Worm (Caenorhabditis elegans) whole organism, mixed stage, embryonic: ENCODE data around the gene C03H5.4.
A peak's percentile ranks its signal among the peaks of the same experiment; 100 is the strongest.

ENCODE experiments used
- M03D4.4 ChIP-seq: sonication (generic microtip); optimal IDR thresholded peaks from 2 replicates; lab custom pipeline; 2017; ENCODE audit warnings: mild to moderate bottlenecking, missing genetic modification characterization, missing compliant biosample characterization
- bed-3 ChIP-seq: fragments of 200-800 bp; sonication (Bioruptor generic); optimal IDR thresholded peaks from 3 replicates; lab custom pipeline; 2018; ENCODE audit warnings: mild to moderate bottlenecking, missing genetic modification characterization, moderate library complexity, missing compliant biosample characterization
- ceh-39 ChIP-seq: fragments of 150-350 bp; optimal IDR thresholded peaks from 2 replicates; lab custom pipeline; 2014; ENCODE audit warnings: missing biosample characterization, missing genetic modification characterization
- ceh-43 ChIP-seq: fragments of 200-800 bp; sonication (Bioruptor generic); optimal IDR thresholded peaks from 2 replicates; lab custom pipeline; 2018; ENCODE audit warnings: mild to moderate bottlenecking, missing genetic modification characterization, moderate library complexity, missing compliant biosample characterization
- ceh-83 ChIP-seq: fragments of 200-800 bp; sonication (Bioruptor generic); optimal IDR thresholded peaks from 2 replicates; lab custom pipeline; 2018; ENCODE audit warnings: mild to moderate bottlenecking, missing genetic modification characterization, missing compliant biosample characterization
- ces-1 ChIP-seq: fragments of 150-350 bp; optimal IDR thresholded peaks from 2 replicates; lab custom pipeline; 2014; ENCODE audit warnings: missing biosample characterization, missing genetic modification reagents, missing genetic modification characterization
- cnd-1 ChIP-seq: fragments of 200-800 bp; sonication (Bioruptor generic); optimal IDR thresholded peaks from 2 replicates; lab custom pipeline; 2018; ENCODE audit warnings: mild to moderate bottlenecking, missing genetic modification characterization, missing compliant biosample characterization
- drap-1 ChIP-seq: fragments of 200-800 bp; sonication (Bioruptor generic); optimal IDR thresholded peaks from 3 replicates; lab custom pipeline; 2018; ENCODE audit warnings: mild to moderate bottlenecking, missing genetic modification characterization, missing compliant biosample characterization
- elt-1 ChIP-seq: sonication (generic microtip); optimal IDR thresholded peaks from 2 replicates; lab custom pipeline; 2017; ENCODE audit warnings: missing genetic modification characterization, mild to moderate bottlenecking, missing compliant biosample characterization, antibody characterized with exemption, moderate library complexity, borderline replicate concordance; ENCODE audit not compliant: insufficient read depth
- elt-3 ChIP-seq: fragments of 150-350 bp; optimal IDR thresholded peaks from 2 replicates; lab custom pipeline; 2014; ENCODE audit warnings: missing biosample characterization, missing genetic modification characterization
- flh-1 ChIP-seq: fragments of 200-800 bp; sonication (Bioruptor generic); optimal IDR thresholded peaks from 2 replicates; lab custom pipeline; 2018; ENCODE audit warnings: mild to moderate bottlenecking, missing genetic modification characterization, moderate library complexity, missing compliant biosample characterization
- ham-2 ChIP-seq: fragments of 200-800 bp; sonication (Bioruptor generic); optimal IDR thresholded peaks from 2 replicates; lab custom pipeline; 2018; ENCODE audit warnings: mild to moderate bottlenecking, missing genetic modification characterization, missing compliant biosample characterization
- hlh-1 ChIP-seq: fragments of 150-350 bp; optimal IDR thresholded peaks from 2 replicates; lab custom pipeline; 2014; ENCODE audit warnings: missing biosample characterization, missing genetic modification reagents, missing genetic modification characterization
- lin-13 ChIP-seq: fragments of 150-350 bp; optimal IDR thresholded peaks from 2 replicates; lab custom pipeline; 2014; ENCODE audit warnings: missing biosample characterization, missing genetic modification characterization
- lin-32 ChIP-seq: fragments of 200-800 bp; sonication (Bioruptor generic); optimal IDR thresholded peaks from 2 replicates; lab custom pipeline; 2018; ENCODE audit warnings: mild to moderate bottlenecking, missing genetic modification characterization, missing compliant biosample characterization
- lsy-2 ChIP-seq: fragments of 150-350 bp; optimal IDR thresholded peaks from 2 replicates; lab custom pipeline; 2014; ENCODE audit warnings: missing biosample characterization, missing genetic modification characterization
- mab-5 ChIP-seq: fragments of 150-350 bp; optimal IDR thresholded peaks from 2 replicates; lab custom pipeline; 2014; ENCODE audit warnings: missing biosample characterization, missing genetic modification characterization
- mep-1 ChIP-seq: fragments of 150-350 bp; optimal IDR thresholded peaks from 2 replicates; lab custom pipeline; 2017; ENCODE audit warnings: missing biosample characterization, missing genetic modification reagents, missing genetic modification characterization, inconsistent platforms
- mls-2 ChIP-seq: sonication (generic microtip); optimal IDR thresholded peaks from 2 replicates; lab custom pipeline; 2016; ENCODE audit warnings: mild to moderate bottlenecking, missing genetic modification characterization, moderate library complexity, missing compliant biosample characterization
- nhr-12 ChIP-seq: fragments of 150-350 bp; optimal IDR thresholded peaks from 2 replicates; lab custom pipeline; 2014; ENCODE audit warnings: missing biosample characterization, missing genetic modification characterization
- nhr-2 ChIP-seq: fragments of 150-350 bp; optimal IDR thresholded peaks from 2 replicates; lab custom pipeline; 2014; ENCODE audit warnings: missing biosample characterization, missing genetic modification characterization
- nhr-237 ChIP-seq: fragments of 150-350 bp; optimal IDR thresholded peaks from 2 replicates; lab custom pipeline; 2014; ENCODE audit warnings: missing biosample characterization, missing genetic modification characterization
- nhr-28 ChIP-seq: fragments of 150-350 bp; optimal IDR thresholded peaks from 2 replicates; lab custom pipeline; 2014; ENCODE audit warnings: missing biosample characterization, missing genetic modification characterization
- nhr-76 ChIP-seq: sonication (generic microtip); optimal IDR thresholded peaks from 2 replicates; lab custom pipeline; 2017; ENCODE audit warnings: missing biosample characterization, missing genetic modification characterization
- pha-4 ChIP-seq: fragments of 150-350 bp; optimal IDR thresholded peaks from 2 replicates; lab custom pipeline; 2018; ENCODE audit warnings: missing biosample characterization, missing genetic modification reagents, missing genetic modification characterization
- sem-2 ChIP-seq: fragments of 200-800 bp; sonication (Bioruptor generic); optimal IDR thresholded peaks from 2 replicates; lab custom pipeline; 2018; ENCODE audit warnings: mild to moderate bottlenecking, missing genetic modification characterization, missing compliant biosample characterization
- snpc-4 ChIP-seq: fragments of 150-350 bp; optimal IDR thresholded peaks from 2 replicates; lab custom pipeline; 2014; ENCODE audit warnings: missing biosample characterization, missing genetic modification characterization
- sptf-1 ChIP-seq: sonication (generic microtip); optimal IDR thresholded peaks from 2 replicates; lab custom pipeline; 2017; ENCODE audit warnings: mild to moderate bottlenecking, missing genetic modification characterization, moderate library complexity, missing compliant biosample characterization
- tbx-8 ChIP-seq: fragments of 200-800 bp; sonication (Bioruptor generic); optimal IDR thresholded peaks from 2 replicates; lab custom pipeline; 2018; ENCODE audit warnings: mild to moderate bottlenecking, missing genetic modification characterization, moderate library complexity, missing compliant biosample characterization
- unc-120 ChIP-seq: sonication (generic microtip); optimal IDR thresholded peaks from 2 replicates; lab custom pipeline; 2017; ENCODE audit warnings: missing genetic modification characterization, missing compliant biosample characterization; ENCODE audit not compliant: poor library complexity, severe bottlenecking
- unc-39 ChIP-seq: fragments of 150-350 bp; optimal IDR thresholded peaks from 2 replicates; lab custom pipeline; 2014; ENCODE audit warnings: missing biosample characterization, missing genetic modification characterization
- zip-8 ChIP-seq: fragments of 150-350 bp; optimal IDR thresholded peaks from 2 replicates; lab custom pipeline; 2014; ENCODE audit warnings: missing biosample characterization, missing genetic modification characterization
- ztf-11 ChIP-seq: fragments of 150-350 bp; optimal IDR thresholded peaks from 2 replicates; lab custom pipeline; 2014; ENCODE audit warnings: missing biosample characterization, missing genetic modification characterization

The C03H5.4 gene

ce11 chrII:410832-411231 lies 35.8 kb downstream of the C03H5.4 start, which contains the start of the genes dnsn-1 and C24H12.4 (continued):
- TF ChIP-seq zip-8 (tag; lab: Kevin White, UChicago) (no peak), pha-4 (tag; lab: Kevin White, UChicago) (peak; percentile 72), nhr-28 (no peak), bed-3 (no peak), ces-1 (GFP tag; lab: Kevin White, UChicago) (peak; percentile 73), nhr-76 (tag; lab: Kevin White, UChicago) (no peak), lin-13 (tag; lab: Kevin White, UChicago) (peak; percentile 84), lsy-2 (peak; percentile 81), lin-32 (GFP tag; lab: Kevin White, UChicago) (no peak), ztf-11 (tag; lab: Kevin White, UChicago) (no peak), nhr-2 (tag; lab: Kevin White, UChicago) (no peak), mls-2 (tag; lab: Kevin White, UChicago) (no peak), sptf-1 (peak; percentile 62), elt-1 (no peak)

ce11 chrII:418782-419181 lies 43.7 kb downstream of the C03H5.4 start, which contains the start of gene C24H12.6:
C24H12.6 (minus strand) TSS chrII:418882.
- TF ChIP-seq cnd-1 (tag; lab: Kevin White, UChicago) = no peak
- TF ChIP-seq nhr-2 (tag; lab: Kevin White, UChicago) = no peak
- TF ChIP-seq tbx-8 (GFP tag; lab: Kevin White, UChicago) = no peak
- TF ChIP-seq M03D4.4 = no peak
- TF ChIP-seq nhr-237 (tag; lab: Kevin White, UChicago) = no peak
- no peak for TF ChIP-seq pha-4 (tag; lab: Kevin White, UChicago)
- no peak for TF ChIP-seq lin-32 (GFP tag; lab: Kevin White, UChicago)
- TF ChIP-seq ham-2 (GFP tag; lab: Kevin White, UChicago) = no peak
- no peak for TF ChIP-seq snpc-4 (tag; lab: Kevin White, UChicago)
- TF ChIP-seq flh-1 = no peak
- no peak for TF ChIP-seq elt-1
- TF ChIP-seq elt-3 (tag; lab: Kevin White, UChicago) = no peak
- TF ChIP-seq mls-2 (tag; lab: Kevin White, UChicago) = no peak
- no peak for TF ChIP-seq unc-39
- no peak for TF ChIP-seq drap-1
- TF ChIP-seq bed-3 = no peak
- TF ChIP-seq ces-1 (GFP tag; lab: Kevin White, UChicago) = no peak

- no peak for TF ChIP-seq mls-2 (tag; lab: Kevin White, UChicago)
- TF ChIP-seq ceh-43 (GFP tag; lab: Kevin White, UChicago) = no peak
- no peak for TF ChIP-seq bed-3
- no peak for TF ChIP-seq hlh-1 (tag; lab: Kevin White, UChicago)
- TF ChIP-seq mep-1 (tag; lab: Kevin White, UChicago) = no peak
- no peak for TF ChIP-seq mab-5 (tag; lab: Kevin White, UChicago)
- TF ChIP-seq lin-13 (tag; lab: Kevin White, UChicago) = no peak
- TF ChIP-seq flh-1 = no peak
- no peak for TF ChIP-seq snpc-4 (tag; lab: Kevin White, UChicago)
- no peak for TF ChIP-seq unc-120 (tag; lab: Kevin White, UChicago)
- no peak for TF ChIP-seq nhr-28
- TF ChIP-seq sem-2 (GFP tag; lab: Kevin White, UChicago) = no peak
- no peak for TF ChIP-seq nhr-2 (tag; lab: Kevin White, UChicago)
- no peak for TF ChIP-seq ceh-39 (tag; lab: Kevin White, UChicago)
- no peak for TF ChIP-seq ztf-11 (tag; lab: Kevin White, UChicago)
- no peak for TF ChIP-seq nhr-12 (tag; lab: Kevin White, UChicago)
- TF ChIP-seq ceh-83 = no peak
- no peak for TF ChIP-seq tbx-8 (GFP tag; lab: Kevin White, UChicago)
- no peak for TF ChIP-seq lin-32 (GFP tag; lab: Kevin White, UChicago)
- TF ChIP-seq, all 35 proteins: peak for 0
Measured at ce11 chrII:423086-423485, 48.0 kb downstream of the C03H5.4 start, which contains the start of gene C24H12.8. C24H12.8 (minus strand) TSS chrII:423186.
